Worm (Caenorhabditis elegans) whole organism, L2 larva: ENCODE data around the gene ZC239.15.

Source experiments
- C34F6.9 ChIP-seq: fragments of 150-350 bp; optimal IDR thresholded peaks from 2 replicates; lab custom pipeline; 2014; ENCODE audit warnings: missing biosample characterization, missing genetic modification characterization
- F13H6.1 ChIP-seq: sonication (generic microtip); optimal IDR thresholded peaks from 2 replicates; lab custom pipeline; 2016; ENCODE audit warnings: missing genetic modification characterization, missing compliant biosample characterization
- R02D3.7 ChIP-seq: fragments of 150-350 bp; optimal IDR thresholded peaks from 2 replicates; lab custom pipeline; 2014; ENCODE audit warnings: missing biosample characterization, missing genetic modification characterization
- Y55F3AM.14 ChIP-seq: fragments of 200-800 bp; sonication (Bioruptor generic); optimal IDR thresholded peaks from 2 replicates; lab custom pipeline; 2018; ENCODE audit warnings: mild to moderate bottlenecking, missing genetic modification characterization, missing compliant biosample characterization
- alr-1 ChIP-seq: fragments of 150-350 bp; optimal IDR thresholded peaks from 2 replicates; lab custom pipeline; 2014; ENCODE audit warnings: missing biosample characterization, missing genetic modification characterization
- ama-1 ChIP-seq: fragments of 150-350 bp; optimal IDR thresholded peaks from 2 replicates; lab custom pipeline; 2018; ENCODE audit warnings: inconsistent platforms
- ceh-16 ChIP-seq: fragments of 150-350 bp; optimal IDR thresholded peaks from 2 replicates; lab custom pipeline; 2014; ENCODE audit warnings: missing biosample characterization, missing genetic modification characterization
- crh-2 ChIP-seq: sonication (generic microtip); optimal IDR thresholded peaks from 2 replicates; lab custom pipeline; 2017; ENCODE audit warnings: missing biosample characterization, missing genetic modification characterization
- egl-27 ChIP-seq: sonication (generic microtip); optimal IDR thresholded peaks from 3 replicates; lab custom pipeline; 2017; ENCODE audit warnings: missing biosample characterization, missing genetic modification reagents, missing genetic modification characterization
- elt-3 ChIP-seq: sonication (generic microtip); optimal IDR thresholded peaks from 2 replicates; lab custom pipeline; 2017; ENCODE audit warnings: missing biosample characterization, missing genetic modification characterization
- fos-1 ChIP-seq: fragments of 150-350 bp; optimal IDR thresholded peaks from 2 replicates; lab custom pipeline; 2014; ENCODE audit warnings: missing biosample characterization, missing genetic modification characterization
- lin-11 ChIP-seq: fragments of 150-350 bp; sonication (generic microtip); optimal IDR thresholded peaks from 2 replicates; lab custom pipeline; 2014; ENCODE audit warnings: missing biosample characterization, missing genetic modification characterization, inconsistent platforms, mixed read lengths
- lin-13 ChIP-seq: fragments of 150-350 bp; optimal IDR thresholded peaks from 2 replicates; lab custom pipeline; 2014; ENCODE audit warnings: missing biosample characterization, missing genetic modification reagents, missing genetic modification characterization
- lin-39 ChIP-seq: fragments of 150-350 bp; optimal IDR thresholded peaks from 2 replicates; lab custom pipeline; 2014; ENCODE audit warnings: missing biosample characterization, missing genetic modification reagents, missing genetic modification characterization
- lsy-2 ChIP-seq, 2 experiments: fragments of 150-350 bp in 1 of 2; sonication (generic microtip) in 1 of 2; optimal IDR thresholded peaks; 2 replicates each; lab custom pipeline; 2014 to 2017; ENCODE audit warnings: missing biosample characterization in 2 of 2, missing genetic modification characterization in 2 of 2
- mab-5 ChIP-seq: fragments of 150-350 bp; optimal IDR thresholded peaks from 2 replicates; lab custom pipeline; 2014; ENCODE audit warnings: missing biosample characterization, missing genetic modification characterization
- mbf-1 ChIP-seq: sonication (generic microtip); optimal IDR thresholded peaks from 2 replicates; lab custom pipeline; 2017; ENCODE audit warnings: missing biosample characterization, missing genetic modification characterization
- mdl-1 ChIP-seq, 2 experiments: fragments of 150-350 bp in 1 of 2; sonication (generic microtip) in 1 of 2; optimal IDR thresholded peaks; 2 replicates each; lab custom pipeline; 2017; ENCODE audit warnings: missing biosample characterization in 2 of 2, missing genetic modification characterization in 2 of 2
- nhr-10 ChIP-seq: sonication (generic microtip); optimal IDR thresholded peaks from 2 replicates; lab custom pipeline; 2017; ENCODE audit warnings: missing biosample characterization, missing genetic modification characterization
- nhr-11 ChIP-seq: fragments of 150-350 bp; optimal IDR thresholded peaks from 2 replicates; lab custom pipeline; 2014; ENCODE audit warnings: missing biosample characterization, missing genetic modification characterization
- nhr-12 ChIP-seq: fragments of 150-350 bp; optimal IDR thresholded peaks from 2 replicates; lab custom pipeline; 2014; ENCODE audit warnings: missing biosample characterization, missing genetic modification characterization
- nhr-129 ChIP-seq: fragments of 150-350 bp; optimal IDR thresholded peaks from 2 replicates; lab custom pipeline; 2014; ENCODE audit warnings: missing biosample characterization, missing genetic modification characterization
- nhr-21 ChIP-seq: fragments of 150-350 bp; optimal IDR thresholded peaks from 2 replicates; lab custom pipeline; 2014; ENCODE audit warnings: missing biosample characterization, missing genetic modification characterization
- nhr-237 ChIP-seq: fragments of 150-350 bp; optimal IDR thresholded peaks from 2 replicates; lab custom pipeline; 2014; ENCODE audit warnings: missing biosample characterization, missing genetic modification characterization
- nhr-25 ChIP-seq: fragments of 150-350 bp; sonication (generic microtip); optimal IDR thresholded peaks from 3 replicates; lab custom pipeline; 2014; ENCODE audit warnings: missing biosample characterization, missing genetic modification characterization
- nhr-6 ChIP-seq: fragments of 150-350 bp; optimal IDR thresholded peaks from 2 replicates; lab custom pipeline; 2014; ENCODE audit warnings: missing biosample characterization, missing genetic modification characterization
- nhr-77 ChIP-seq: fragments of 150-350 bp; optimal IDR thresholded peaks from 2 replicates; lab custom pipeline; 2014; ENCODE audit warnings: missing biosample characterization, missing genetic modification characterization
- peb-1 ChIP-seq: fragments of 150-350 bp; optimal IDR thresholded peaks from 2 replicates; lab custom pipeline; 2014; ENCODE audit warnings: missing biosample characterization, missing genetic modification characterization
- sem-4 ChIP-seq: fragments of 150-350 bp; optimal IDR thresholded peaks from 2 replicates; lab custom pipeline; 2014; ENCODE audit warnings: missing biosample characterization, missing genetic modification reagents, missing genetic modification characterization
- skn-1 ChIP-seq: sonication (generic microtip); optimal IDR thresholded peaks from 2 replicates; lab custom pipeline; 2017; ENCODE audit warnings: missing biosample characterization, missing genetic modification characterization
- sma-9 ChIP-seq, 2 experiments: fragments of 150-350 bp in 1 of 2; sonication (generic microtip) in 1 of 2; optimal IDR thresholded peaks; 2 replicates each; lab custom pipeline; 2014 to 2016; ENCODE audit warnings: missing genetic modification characterization in 2 of 2, mild to moderate bottlenecking in 1 of 2, missing biosample characterization in 1 of 2, missing compliant biosample characterization in 1 of 2, missing genetic modification reagents in 1 of 2, moderate library complexity in 1 of 2
- snpc-4 ChIP-seq: fragments of 150-350 bp; optimal IDR thresholded peaks from 2 replicates; lab custom pipeline; 2014; ENCODE audit warnings: missing biosample characterization, missing genetic modification characterization
- unc-39 ChIP-seq: fragments of 150-350 bp; optimal IDR thresholded peaks from 2 replicates; lab custom pipeline; 2014; ENCODE audit warnings: missing biosample characterization, missing genetic modification characterization
- unc-55 ChIP-seq: fragments of 150-350 bp; sonication (generic microtip); optimal IDR thresholded peaks from 3 replicates; lab custom pipeline; 2014; ENCODE audit warnings: missing biosample characterization, missing genetic modification reagents, missing genetic modification characterization
- unc-62 ChIP-seq: fragments of 150-350 bp; optimal IDR thresholded peaks from 2 replicates; lab custom pipeline; 2014; ENCODE audit warnings: missing biosample characterization, missing genetic modification reagents, missing genetic modification characterization

The ZC239.15 gene

DNA sequence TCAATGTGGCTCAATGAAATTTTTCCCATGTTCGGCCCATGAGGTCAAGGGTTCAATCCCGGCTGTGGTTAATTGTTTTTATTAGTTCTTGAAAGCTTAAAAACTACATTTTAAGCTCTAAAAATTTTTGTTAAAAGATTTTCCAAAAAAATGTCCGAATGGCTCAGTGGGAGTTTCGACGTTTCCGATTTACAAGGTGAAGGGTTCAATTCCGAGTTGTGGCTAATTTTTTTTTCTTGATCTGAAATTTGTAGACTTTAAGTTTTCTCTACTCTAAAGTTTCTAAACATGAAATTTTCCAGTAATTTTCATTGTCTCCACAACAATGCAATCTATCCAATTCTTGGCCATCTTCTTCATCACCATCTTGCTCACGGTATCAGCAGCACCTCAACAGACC is 38.0 kb upstream of the ZC239.15 start, which contains the start of gene F02E11.2:
F02E11.2 (plus strand) TSS at position 301 of the 400 bp plus-strand sequence.
- TF ChIP-seq nhr-129 (tag; lab: Kevin White, UChicago) (no peak), egl-27 (no peak), elt-3 (tag; lab: Kevin White, UChicago) (no peak), crh-2 (tag; lab: Kevin White, UChicago) (no peak), Y55F3AM.14 (GFP tag; lab: Kevin White, UChicago) (no peak), nhr-25 (tag; lab: Kevin White, UChicago) (no peak), sem-4 (no peak)

DNA sequence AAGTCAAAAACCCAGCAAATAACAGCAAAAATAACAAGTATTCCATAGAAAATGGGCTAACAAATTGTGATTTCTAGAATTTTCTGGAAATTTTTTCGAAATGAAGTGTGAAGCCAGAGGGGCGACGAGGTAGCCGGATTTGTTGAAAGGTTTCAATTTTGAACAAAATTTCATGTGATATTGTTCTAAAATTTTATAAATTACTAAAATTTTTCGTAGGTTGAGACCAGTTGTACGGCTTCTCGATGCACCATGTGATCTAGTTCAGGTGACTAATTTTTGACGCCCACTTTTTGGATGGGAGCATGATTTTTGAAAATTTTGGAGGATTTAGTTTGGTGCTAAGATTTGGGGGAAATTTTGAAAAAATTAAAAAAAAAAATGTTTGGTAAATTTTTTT is 34.7 kb upstream of the ZC239.15 start, which contains the start of gene gcy-19:
gcy-19 (minus strand) TSS at position 101 of the 400 bp plus-strand sequence.
- TF ChIP-seq alr-1 (tag; lab: Kevin White, UChicago) (no peak), nhr-6 (tag; lab: Kevin White, UChicago) (no peak), crh-2 (tag; lab: Kevin White, UChicago) (no peak), F13H6.1 (tag; lab: Kevin White, UChicago) (no peak), lin-13 (no peak), unc-55 (GFP tag; lab: Kevin White, UChicago) (no peak), ama-1 (lab: Kevin White, UChicago) (no peak), lin-39 (tag; lab: Kevin White, UChicago) (no peak), nhr-237 (tag; lab: Kevin White, UChicago) (no peak), mbf-1 (tag; lab: Kevin White, UChicago) (no peak), R02D3.7 (no peak)

DNA sequence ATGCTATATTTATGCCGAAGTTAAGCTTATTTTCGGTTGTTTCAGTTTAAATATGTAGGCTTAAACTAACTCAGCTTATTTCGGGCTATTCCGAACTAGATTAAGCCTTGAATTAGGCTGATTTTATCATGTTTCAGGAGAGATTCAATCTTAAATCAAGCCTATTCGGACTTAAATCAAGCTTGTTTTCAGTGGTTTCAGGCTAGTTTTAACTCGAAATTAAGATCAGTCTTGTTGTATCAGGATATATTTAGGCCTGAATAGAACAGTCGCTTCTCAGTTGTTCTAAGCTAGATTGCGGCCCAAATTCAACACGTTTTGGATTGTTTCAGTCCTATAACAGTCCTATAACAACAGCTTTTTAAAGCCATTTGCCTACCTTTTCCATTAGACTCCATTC is 27.3 kb upstream of the ZC239.15 start:
- TF ChIP-seq fos-1 (tag; lab: Kevin White, UChicago) = no peak
- TF ChIP-seq nhr-237 (tag; lab: Kevin White, UChicago) = no peak
- no peak for TF ChIP-seq C34F6.9
- no peak for TF ChIP-seq F13H6.1 (tag; lab: Kevin White, UChicago)
- TF ChIP-seq snpc-4 (tag; lab: Kevin White, UChicago) = no peak
- no peak for TF ChIP-seq mbf-1 (tag; lab: Kevin White, UChicago)
- TF ChIP-seq nhr-10 (tag; lab: Kevin White, UChicago) = no peak
- no peak for TF ChIP-seq ceh-16 (tag; lab: Kevin White, UChicago)
- no peak for TF ChIP-seq nhr-6 (tag; lab: Kevin White, UChicago)
- TF ChIP-seq nhr-11 (tag; lab: Kevin White, UChicago) = no peak
- no peak for TF ChIP-seq unc-39 (tag; lab: Kevin White, UChicago)
- no peak for TF ChIP-seq lin-11 (tag; lab: Kevin White, UChicago)
- TF ChIP-seq nhr-12 = no peak
- no peak for TF ChIP-seq ama-1 (lab: Kevin White, UChicago)
- TF ChIP-seq mab-5 = no peak
- TF ChIP-seq nhr-77 (tag; lab: Kevin White, UChicago) = no peak

DNA sequence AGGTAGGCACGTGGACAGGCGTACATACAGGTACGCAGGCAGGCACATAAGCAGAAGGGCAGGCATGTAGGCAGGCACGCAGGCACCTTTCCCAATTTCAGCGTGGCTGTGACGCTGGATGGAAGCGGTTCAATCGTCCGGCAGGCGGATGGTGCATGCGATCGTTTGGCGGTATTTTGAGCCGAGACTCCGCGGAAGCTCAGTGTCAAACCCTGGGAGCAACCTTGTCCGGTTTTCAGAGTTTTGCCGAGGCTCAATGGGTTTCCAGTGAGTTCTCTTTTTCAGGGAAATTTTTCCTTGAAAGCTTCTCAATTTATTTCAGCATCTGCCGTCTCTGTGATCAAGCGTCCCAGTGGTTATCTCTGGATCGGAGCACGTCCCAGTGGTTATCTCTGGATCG is 25.7 kb upstream of the ZC239.15 start:
- TF ChIP-seq fos-1 (tag; lab: Kevin White, UChicago) (no peak), nhr-10 (tag; lab: Kevin White, UChicago) (no peak), Y55F3AM.14 (GFP tag; lab: Kevin White, UChicago) (no peak), nhr-129 (tag; lab: Kevin White, UChicago) (no peak), mbf-1 (tag; lab: Kevin White, UChicago) (no peak), unc-39 (tag; lab: Kevin White, UChicago) (no peak), skn-1 (tag; lab: Kevin White, UChicago) (no peak), nhr-21 (tag; lab: Kevin White, UChicago) (no peak), lin-39 (tag; lab: Kevin White, UChicago) (no peak), sma-9 (GFP tag; optimal IDR thresholded peaks at IDR 0.05; lab: Kevin White, UChicago) (no peak), sma-9 (tag; optimal IDR thresholded peaks at IDR 0.05; lab: Kevin White, UChicago) (no peak), mdl-1 (tag; optimal IDR thresholded peaks at IDR 0.05; lab: Kevin White, UChicago) (no peak)

DNA sequence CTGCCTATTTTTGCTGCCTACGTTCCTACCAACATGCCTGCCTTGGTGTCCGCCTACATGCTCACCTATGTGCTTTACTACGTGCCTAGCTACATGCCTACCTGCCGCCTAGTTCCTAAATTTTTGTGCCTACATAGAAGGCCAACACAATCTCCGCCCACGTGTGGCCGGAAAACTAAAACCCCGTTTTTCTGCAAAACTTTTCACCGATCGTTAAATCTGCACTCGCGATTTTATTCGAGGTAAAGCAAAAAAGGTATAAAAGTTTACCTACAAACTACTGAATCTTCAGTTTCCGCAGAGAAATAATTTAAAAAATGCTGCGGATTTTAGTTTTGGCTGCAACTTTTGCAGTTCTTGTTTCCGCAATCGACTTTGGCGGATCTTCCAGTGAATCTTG is 24.9 kb upstream of the ZC239.15 start, which contains the start of gene clec-124:
clec-124 (plus strand) TSS at position 301 of the 400 bp plus-strand sequence.
- TF ChIP-seq lsy-2 (tag; optimal IDR thresholded peaks at IDR 0.05; lab: Kevin White, UChicago) (no peak), R02D3.7 (no peak), peb-1 (tag; lab: Kevin White, UChicago) (no peak), unc-62 (GFP tag; lab: Kevin White, UChicago) (no peak), mbf-1 (tag; lab: Kevin White, UChicago) (no peak)
